Fruit fly (Drosophila melanogaster): ENCODE results near the gene Smyd3.

Smyd3 gene

DNA sequence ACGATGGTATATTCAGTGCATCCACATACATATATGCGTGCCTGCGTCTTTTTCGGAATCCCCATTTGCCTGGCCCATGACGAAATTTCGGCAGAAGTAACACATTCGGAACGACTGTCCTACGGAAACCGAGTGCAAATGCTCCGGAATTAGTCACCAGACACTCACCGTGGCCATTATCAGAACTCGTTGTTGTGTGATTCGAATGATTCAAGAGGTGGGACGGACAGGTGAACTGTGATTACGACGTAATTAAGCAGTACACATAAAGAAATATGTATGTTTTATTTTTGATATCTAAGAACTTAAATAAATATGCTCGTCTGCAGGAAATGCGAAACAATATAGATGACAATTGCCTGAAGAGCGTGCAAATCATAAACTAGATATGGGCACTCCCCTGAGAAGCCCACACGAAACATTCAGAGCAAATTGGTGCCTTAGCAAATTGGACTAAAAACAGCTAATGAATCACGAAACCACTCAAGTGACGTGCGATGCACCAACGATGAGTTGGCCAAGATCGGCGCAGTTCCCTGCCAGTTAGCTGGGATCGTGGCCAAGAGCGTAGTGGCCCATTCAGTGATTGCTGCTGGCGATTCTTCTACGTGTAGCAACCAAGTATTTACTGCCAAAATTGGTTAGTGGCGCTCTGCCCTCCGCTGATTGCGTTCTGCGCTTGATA is 17.2 kb downstream of the Smyd3 start (continued):
- TF ChIP-seq D19A (tag; optimal IDR thresholded peaks at IDR 0.05) (no peak), stc (GFP tag; IDR thresholded peaks at IDR 0.05) (no peak), Meics (GFP tag; optimal IDR thresholded peaks at IDR 0.05) (peak; percentile 72), lmd (GFP tag; IDR thresholded peaks at IDR 0.05) (peak; percentile 28; the same call in 1 of the 2 replicates), CG2712 (tag; optimal IDR thresholded peaks at IDR 0.05) (peak; percentile 14), lola (GFP tag; optimal IDR thresholded peaks at IDR 0.05) (no peak), CG3281 (GFP tag; optimal IDR thresholded peaks at IDR 0.05) (peak; percentile 64), Taf1 (GFP tag; IDR thresholded peaks at IDR 0.05) (no peak), tgo (GFP tag; IDR thresholded peaks at IDR 0.05) (no peak), dysf (GFP tag; IDR thresholded peaks at IDR 0.05) (peak; percentile 56; the same call in 2 of the 3 replicates), cg (GFP tag; optimal IDR thresholded peaks at IDR 0.05) (no peak), Aef1 (GFP tag; IDR thresholded peaks at IDR 0.05) (no peak), caup (GFP tag; optimal IDR thresholded peaks at IDR 0.05; ENCODE audit: severe bottlenecking) (peak; percentile 15), Side (GFP tag; optimal IDR thresholded peaks at IDR 0.05) (no peak), CG1024 (GFP tag; IDR thresholded peaks at IDR 0.05) (no peak), ac (GFP tag; optimal IDR thresholded peaks at IDR 0.05) (no peak), MBD-R2 (GFP tag; IDR thresholded peaks at IDR 0.05) (no peak), Mes4 (GFP tag; optimal IDR thresholded peaks at IDR 0.05) (no peak), prd (optimal IDR thresholded peaks at IDR 0.05) (no peak), prd (GFP tag; IDR thresholded peaks at IDR 0.05) (peak; percentile 33; the same call in 1 of the 3 replicates), Dfd (GFP tag; optimal IDR thresholded peaks at IDR 0.05) (no peak), zen2 (GFP tag; IDR thresholded peaks at IDR 0.05; ENCODE audit: partially characterized antibody) (no peak), sug (tag; optimal IDR thresholded peaks at IDR 0.05) (peak; percentile 75), MESR4 (GFP tag; optimal IDR thresholded peaks at IDR 0.05) (no peak), Usf (GFP tag; optimal IDR thresholded peaks at IDR 0.05) (no peak), CG10147 (GFP tag; optimal IDR thresholded peaks at IDR 0.05) (no peak), CG12659 (GFP tag; optimal IDR thresholded peaks at IDR 0.05) (peak; percentile 54), CoRest (tag; optimal IDR thresholded peaks at IDR 0.05) (peak; percentile 48), Sry-δ (GFP tag; optimal IDR thresholded peaks at IDR 0.05) (no peak), CG12299 (tag; optimal IDR thresholded peaks at IDR 0.05) (no peak), Hmr (GFP tag; optimal IDR thresholded peaks at IDR 0.05) (peak; percentile 56), CG13287 (GFP tag; IDR thresholded peaks at IDR 0.05; ENCODE audit: partially characterized antibody) (no peak), CG9797 (GFP tag; optimal IDR thresholded peaks at IDR 0.05) (no peak), HHEX (GFP tag; optimal IDR thresholded peaks at IDR 0.05) (peak; percentile 45), kah (GFP tag; optimal IDR thresholded peaks at IDR 0.05) (no peak), CG8359 (GFP tag; optimal IDR thresholded peaks at IDR 0.05; ENCODE audit: borderline replicate concordance) (no peak), fru (optimal IDR thresholded peaks at IDR 0.05) (no peak), CG6854 (GFP tag; optimal IDR thresholded peaks at IDR 0.05) (peak; percentile 30), CG13424 (tag; optimal IDR thresholded peaks at IDR 0.05) (peak; percentile 34), Atf3 (GFP tag; optimal IDR thresholded peaks at IDR 0.05) (no peak), Bgb (GFP tag; IDR thresholded peaks at IDR 0.05; ENCODE audit: partially characterized antibody) (no peak), CG8765 (GFP tag; IDR thresholded peaks at IDR 0.05) (no peak), CG17912 (GFP tag; optimal IDR thresholded peaks at IDR 0.05) (no peak), nom (GFP tag; optimal IDR thresholded peaks at IDR 0.05) (no peak), Mad (GFP tag; optimal IDR thresholded peaks at IDR 0.05) (no peak), CG14860 (GFP tag; IDR thresholded peaks at IDR 0.05; ENCODE audit: partially characterized antibody) (no peak), CG17328 (GFP tag; IDR thresholded peaks at IDR 0.05) (no peak), cato (GFP tag; optimal IDR thresholded peaks at IDR 0.05; ENCODE audit: borderline replicate concordance) (no peak), mirr (GFP tag; optimal IDR thresholded peaks at IDR 0.05) (no peak)
